Fruit fly (Drosophila melanogaster) whole organism, wandering third instar larva: ENCODE data around the gene CG46467.

ENCODE experiments used
- Abd-B ChIP-seq: fragments of >200 bp; optimal IDR thresholded peaks from 2 replicates; lab custom pipeline; 2017; ENCODE audit warnings: missing biosample characterization, missing genetic modification characterization
- CG32264 ChIP-seq: fragments of 200-800 bp; sonication (Bioruptor generic); optimal IDR thresholded peaks from 2 replicates; lab custom pipeline; 2016; ENCODE audit warnings: missing biosample characterization, missing genetic modification characterization
- CG9705 ChIP-seq: fragments of 200-800 bp; sonication (Bioruptor generic); optimal IDR thresholded peaks from 2 replicates; lab custom pipeline; 2018; ENCODE audit warnings: missing biosample characterization, mild to moderate bottlenecking, missing genetic modification characterization
- CrebA ChIP-seq: fragments of 200-800 bp; sonication (Bioruptor generic); optimal IDR thresholded peaks from 2 replicates; lab custom pipeline; 2016; ENCODE audit warnings: missing biosample characterization, mild to moderate bottlenecking, missing genetic modification characterization, borderline replicate concordance
- Dfd ChIP-seq: fragments of >200 bp; optimal IDR thresholded peaks from 2 replicates; lab custom pipeline; 2017; ENCODE audit warnings: missing biosample characterization, missing genetic modification characterization
- Dif ChIP-seq: fragments of 200-275, 200-300 bp; sonication (Bioruptor generic); optimal IDR thresholded peaks from 2 replicates; lab custom pipeline; 2018; ENCODE audit warnings: missing biosample characterization, missing genetic modification characterization; ENCODE audit not compliant: partially characterized antibody
- GATAd ChIP-seq: sonication (Bioruptor generic); optimal IDR thresholded peaks from 2 replicates; lab custom pipeline; 2016; ENCODE audit warnings: missing biosample characterization, missing genetic modification characterization
- Hnf4 ChIP-seq: fragments of 200-800 bp; sonication (Bioruptor generic); optimal IDR thresholded peaks from 2 replicates; lab custom pipeline; 2016; ENCODE audit warnings: missing biosample characterization, mild to moderate bottlenecking, missing genetic modification characterization
- Hr78 ChIP-seq: fragments of >200 bp; optimal IDR thresholded peaks from 2 replicates; lab custom pipeline; 2017; ENCODE audit warnings: missing biosample characterization, missing genetic modification characterization
- Hr83 ChIP-seq: fragments of 200-300 bp; sonication (Bioruptor generic); optimal IDR thresholded peaks from 2 replicates; lab custom pipeline; 2016; ENCODE audit warnings: missing biosample characterization, mild to moderate bottlenecking, missing genetic modification characterization, moderate library complexity; ENCODE audit not compliant: poor library complexity, severe bottlenecking
- Jra ChIP-seq: sonication (Bioruptor generic); optimal IDR thresholded peaks from 2 replicates; lab custom pipeline; 2016; ENCODE audit warnings: missing biosample characterization, missing genetic modification characterization
- Mio ChIP-seq: sonication (Bioruptor generic); optimal IDR thresholded peaks from 2 replicates; lab custom pipeline; 2016; ENCODE audit warnings: missing biosample characterization, missing genetic modification characterization
- Myc ChIP-seq: fragments of >200 bp; optimal IDR thresholded peaks from 2 replicates; lab custom pipeline; 2017
- N ChIP-seq: fragments of >200 bp; optimal IDR thresholded peaks from 2 replicates; lab custom pipeline; 2018; ENCODE audit warnings: missing biosample characterization, missing external identifiers, missing genetic modification characterization
- OdsH ChIP-seq: fragments of 200-800 bp; sonication (Bioruptor generic); optimal IDR thresholded peaks from 2 replicates; lab custom pipeline; 2016; ENCODE audit warnings: missing biosample characterization, mild to moderate bottlenecking, missing genetic modification characterization
- Sp1 ChIP-seq: fragments of 200-800 bp; sonication (Bioruptor generic); optimal IDR thresholded peaks from 3 replicates; lab custom pipeline; 2019; ENCODE audit warnings: missing biosample characterization, mild to moderate bottlenecking, missing genetic modification characterization, moderate library complexity
- Vsx2 ChIP-seq: fragments of 200-300, 225-300 bp; sonication (Bioruptor generic); optimal IDR thresholded peaks from 2 replicates; lab custom pipeline; 2018; ENCODE audit warnings: missing biosample characterization, missing genetic modification characterization; ENCODE audit not compliant: partially characterized antibody
- br ChIP-seq: fragments of 200-800 bp; sonication (Bioruptor generic); optimal IDR thresholded peaks from 2 replicates; lab custom pipeline; 2016; ENCODE audit warnings: missing biosample characterization, missing genetic modification characterization
- brk ChIP-seq: fragments of 200-800 bp; sonication (Bioruptor generic); optimal IDR thresholded peaks from 2 replicates; lab custom pipeline; 2016; ENCODE audit warnings: missing biosample characterization, mild to moderate bottlenecking, missing genetic modification characterization
- dl ChIP-seq, 2 experiments: fragments of 175-275, 200-275 bp in 1 of 2; fragments of 200-275 bp in 1 of 2; sonication (Bioruptor generic); optimal IDR thresholded peaks; lab custom pipeline; 2018; ENCODE audit warnings: mild to moderate bottlenecking in 2 of 2, missing biosample characterization in 2 of 2, missing genetic modification characterization in 2 of 2, moderate library complexity in 2 of 2; ENCODE audit not compliant: partially characterized antibody in 2 of 2, insufficient read depth in 1 of 2
- dmrt93B ChIP-seq: fragments of 200-800 bp; sonication (Bioruptor generic); optimal IDR thresholded peaks from 2 replicates; lab custom pipeline; 2018; ENCODE audit warnings: missing biosample characterization, mild to moderate bottlenecking, missing genetic modification characterization
- dsf ChIP-seq: sonication (Bioruptor generic); optimal IDR thresholded peaks from 2 replicates; lab custom pipeline; 2016; ENCODE audit warnings: missing biosample characterization, missing genetic modification characterization, borderline replicate concordance
- foxo ChIP-seq, 2 experiments: fragments of 200-800 bp; sonication (Bioruptor generic); optimal IDR thresholded peaks; 2 replicates in 1 of 2; 3 replicates in 1 of 2; lab custom pipeline; 2016 to 2017; ENCODE audit warnings: missing biosample characterization in 2 of 2, missing genetic modification characterization in 2 of 2
- fru ChIP-seq: fragments of 200-800 bp; sonication (Bioruptor generic); optimal IDR thresholded peaks from 3 replicates; lab custom pipeline; 2016; ENCODE audit warnings: missing biosample characterization, mild to moderate bottlenecking, missing genetic modification characterization
- h ChIP-seq: fragments of 200-800 bp; sonication (Bioruptor generic); optimal IDR thresholded peaks from 3 replicates; lab custom pipeline; 2016; ENCODE audit warnings: missing biosample characterization, mild to moderate bottlenecking, missing genetic modification characterization
- jim ChIP-seq: fragments of 175-275, 200-325 bp; sonication (Bioruptor generic); optimal IDR thresholded peaks from 2 replicates; lab custom pipeline; 2016; ENCODE audit warnings: missing biosample characterization, mild to moderate bottlenecking, missing genetic modification characterization
- lola ChIP-seq: fragments of >200 bp; optimal IDR thresholded peaks from 2 replicates; lab custom pipeline; 2017; ENCODE audit warnings: missing biosample characterization, missing genetic modification characterization
- pan ChIP-seq: fragments of >200 bp; optimal IDR thresholded peaks from 2 replicates; lab custom pipeline; 2017
- rgr ChIP-seq: fragments of 200-800 bp; sonication (Bioruptor generic); optimal IDR thresholded peaks from 3 replicates; lab custom pipeline; 2016; ENCODE audit warnings: missing biosample characterization, mild to moderate bottlenecking, missing genetic modification characterization
- sage ChIP-seq: fragments of 200-800 bp; sonication (Bioruptor generic); optimal IDR thresholded peaks from 2 replicates; lab custom pipeline; 2016; ENCODE audit warnings: missing biosample characterization, mild to moderate bottlenecking, missing genetic modification characterization
- sv ChIP-seq: fragments of 200-800 bp; sonication (Bioruptor generic); optimal IDR thresholded peaks from 3 replicates; lab custom pipeline; 2016; ENCODE audit warnings: missing biosample characterization, missing genetic modification characterization
- tai ChIP-seq: sonication (Bioruptor generic); optimal IDR thresholded peaks from 2 replicates; lab custom pipeline; 2016; ENCODE audit warnings: missing biosample characterization, missing genetic modification characterization
- usp ChIP-seq: fragments of >200 bp; optimal IDR thresholded peaks from 2 replicates; lab custom pipeline; 2017; ENCODE audit warnings: missing biosample characterization, missing genetic modification characterization
- woc ChIP-seq: sonication (Bioruptor generic); optimal IDR thresholded peaks from 2 replicates; lab custom pipeline; 2016; ENCODE audit warnings: missing biosample characterization, mild to moderate bottlenecking, missing genetic modification characterization

The CG46467 gene

dm6 chr3R:9891948-9892608, 17.6 kb downstream of the CG46467 start:
- TF ChIP-seq dsf (no peak), Dif (no peak), sv (GFP tag; lab: Kevin White, UChicago) (no peak), Myc (lab: Kevin White, UChicago) (no peak), Vsx2 (GFP tag; lab: Kevin White, UChicago) (no peak), OdsH (GFP tag; lab: Kevin White, UChicago) (no peak), Hr83 (no peak), brk (GFP tag; lab: Kevin White, UChicago) (no peak), pan (lab: Kevin White, UChicago) (no peak), lola (GFP tag; lab: Kevin White, UChicago) (no peak), Jra (GFP tag; lab: Kevin White, UChicago) (no peak), Dfd (no peak), Sp1 (GFP tag; lab: Kevin White, UChicago) (no peak), foxo (GFP tag; optimal IDR thresholded peaks at IDR 0.05; lab: Kevin White, UChicago) (no peak), rgr (GFP tag; lab: Kevin White, UChicago) (no peak), CG9705 (GFP tag; lab: Kevin White, UChicago) (no peak), br (GFP tag; lab: Kevin White, UChicago) (no peak), tai (GFP tag; lab: Kevin White, UChicago) (no peak), woc (GFP tag; lab: Kevin White, UChicago) (no peak)

dm6 chr3R:9892664-9893063, 18.2 kb downstream of the CG46467 start:
- TF ChIP-seq usp: no peak
- no peak for TF ChIP-seq N (GFP tag; lab: Kevin White, UChicago)
- no peak for TF ChIP-seq lola (GFP tag; lab: Kevin White, UChicago)
- TF ChIP-seq Abd-B (GFP tag; lab: Kevin White, UChicago): no peak
- TF ChIP-seq OdsH (GFP tag; lab: Kevin White, UChicago): no peak
- TF ChIP-seq CrebA: no peak
- TF ChIP-seq GATAd (GFP tag; lab: Kevin White, UChicago): no peak
- no peak for TF ChIP-seq h
- no peak for TF ChIP-seq Hr78 (GFP tag; lab: Kevin White, UChicago)
- TF ChIP-seq Myc (lab: Kevin White, UChicago): no peak
- no peak for TF ChIP-seq fru
- TF ChIP-seq br (GFP tag; lab: Kevin White, UChicago): no peak
- TF ChIP-seq Dif: no peak
- no peak for TF ChIP-seq woc (GFP tag; lab: Kevin White, UChicago)
- no peak for TF ChIP-seq Hnf4 (GFP tag; lab: Kevin White, UChicago)
- TF ChIP-seq, all 38 proteins: peak for 0

DNA sequence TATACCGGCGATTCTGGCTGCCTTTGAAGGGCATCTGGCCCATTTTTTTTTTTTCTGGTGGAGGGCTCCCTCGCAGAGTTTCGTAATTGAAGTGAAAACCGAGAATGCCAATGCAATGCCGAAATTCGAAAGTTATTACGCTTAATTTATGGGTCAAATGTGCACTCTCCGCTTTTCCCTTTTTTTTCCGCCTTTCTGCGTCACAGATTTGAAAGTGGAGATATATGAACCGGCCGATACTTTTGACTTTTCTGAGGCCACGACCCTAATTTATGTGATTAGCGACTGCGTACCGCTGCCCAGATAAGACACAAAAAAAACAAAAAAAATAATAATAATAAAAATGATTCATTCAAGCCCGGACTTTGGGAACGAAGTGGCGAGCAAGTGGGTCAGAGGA, 23.1 kb downstream of the CG46467 start:
- no peak for TF ChIP-seq N (GFP tag; lab: Kevin White, UChicago)
- no peak for TF ChIP-seq Vsx2 (GFP tag; lab: Kevin White, UChicago)
- no peak for TF ChIP-seq Dif
- no peak for TF ChIP-seq h
- TF ChIP-seq GATAd (GFP tag; lab: Kevin White, UChicago): no peak
- no peak for TF ChIP-seq foxo (GFP tag; optimal IDR thresholded peaks at IDR 0.05; lab: Kevin White, UChicago)
- TF ChIP-seq fru: no peak
- TF ChIP-seq brk (GFP tag; lab: Kevin White, UChicago): no peak
- TF ChIP-seq dl (GFP tag; optimal IDR thresholded peaks at IDR 0.05; lab: Kevin White, UChicago; ENCODE audit: insufficient read depth in 1 of 2, partially characterized antibody in 2 of 2): no peak
- no peak for TF ChIP-seq OdsH (GFP tag; lab: Kevin White, UChicago)
- no peak for TF ChIP-seq CG32264 (GFP tag; lab: Kevin White, UChicago)
- no peak for TF ChIP-seq sv (GFP tag; lab: Kevin White, UChicago)
- no peak for TF ChIP-seq Hnf4 (GFP tag; lab: Kevin White, UChicago)

dm6 chr3R:9902834-9903233, 28.4 kb downstream of the CG46467 start:
- TF ChIP-seq jim (GFP tag; lab: Kevin White, UChicago) (no peak), CrebA (no peak), fru (no peak), Mio (GFP tag; lab: Kevin White, UChicago) (no peak), sage (no peak), Abd-B (GFP tag; lab: Kevin White, UChicago) (no peak), dmrt93B (GFP tag; lab: Kevin White, UChicago) (no peak), woc (GFP tag; lab: Kevin White, UChicago) (no peak)
